Worm (Caenorhabditis elegans) whole organism, young adult: ENCODE data around the gene cyp-34A10.

Experiments used
- nfya-1 ChIP-seq: sonication (generic microtip); optimal IDR thresholded peaks from 2 replicates; lab custom pipeline; 2017; ENCODE audit warnings: antibody characterized with exemption, missing compliant biosample characterization, missing genetic modification characterization, borderline replicate concordance; ENCODE audit not compliant: insufficient read depth
- pha-4 ChIP-seq: fragments of 150-350 bp; sonication (generic microtip); optimal IDR thresholded peaks from 2 replicates; lab custom pipeline; 2014; ENCODE audit warnings: missing biosample characterization, missing genetic modification reagents, missing genetic modification characterization

DNA sequence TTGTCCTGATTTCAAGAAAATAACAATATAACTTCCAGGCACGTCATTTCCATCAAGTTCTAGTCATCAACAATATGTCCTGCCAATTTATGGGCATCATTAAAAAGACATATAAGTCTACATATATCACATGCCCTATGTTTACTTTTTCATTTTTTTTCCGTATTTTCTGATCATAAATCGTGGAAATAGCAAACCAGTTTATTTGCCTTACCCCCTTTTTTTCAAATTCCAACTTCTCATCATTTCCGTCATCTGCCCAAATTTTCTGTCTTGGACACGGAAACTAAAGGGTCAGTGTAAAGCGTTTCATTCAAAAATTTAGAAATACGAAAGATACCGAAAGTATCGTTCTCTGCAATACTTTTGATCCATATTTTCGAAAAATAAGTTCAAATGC lies 19.5 kb upstream of the cyp-34A10 start:
- TF ChIP-seq nfya-1 (tag; lab: Kevin White, UChicago) (no peak), pha-4 (tag; lab: Kevin White, UChicago) (no peak)
